Fruit fly (Drosophila melanogaster): ENCODE data around the gene alpha-Man-Ib.
A peak's percentile ranks its signal among the peaks of the same experiment; 100 is the strongest.

The alpha-Man-Ib gene

DNA sequence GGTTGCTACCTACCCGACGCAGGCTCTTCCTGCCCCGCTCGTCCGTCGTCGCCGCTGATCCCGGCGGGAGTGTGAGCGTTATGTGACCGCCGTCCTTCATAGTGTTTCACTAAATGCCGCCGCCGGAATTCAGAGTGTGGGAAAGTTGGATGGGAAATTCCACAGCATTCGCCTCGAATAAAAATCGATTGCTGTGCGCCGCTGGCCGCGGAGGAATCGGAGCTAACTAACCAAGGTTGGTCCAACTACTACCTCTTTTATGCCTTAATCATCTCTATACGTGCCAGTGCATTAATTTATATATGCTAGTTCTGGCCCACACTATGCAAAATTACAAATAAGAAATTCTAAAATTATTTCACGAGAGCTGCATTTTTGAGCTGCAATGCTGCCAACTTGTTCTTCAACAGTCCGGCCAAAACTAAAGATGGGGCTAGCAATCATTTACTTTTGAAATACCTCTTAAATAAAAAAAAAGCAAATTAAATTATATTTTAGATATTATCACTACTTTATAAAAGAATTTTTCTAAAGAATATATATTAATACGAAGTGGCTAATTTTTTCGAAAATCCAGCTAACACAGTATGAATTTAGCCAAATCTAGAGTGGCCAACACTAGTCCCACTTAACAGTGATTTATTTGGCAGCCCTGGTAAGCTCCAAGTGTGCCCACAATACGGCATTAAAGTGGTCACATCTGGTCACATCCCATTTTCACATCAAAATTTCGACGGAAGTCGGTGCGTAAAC lies at the start of gene alpha-Man-Ib, which contains the start of gene Pdhb:
Gene alpha-Man-Ib (minus strand): TSS at position 425 of the 753 bp plus-strand sequence.
Gene Pdhb (plus strand): TSS at position 674 of the 753 bp plus-strand sequence.
- TF ChIP-seq gl (tag; optimal IDR thresholded peaks at IDR 0.05) (no peak), CG8301 (tag; optimal IDR thresholded peaks at IDR 0.05) (no peak), Pif1A (GFP tag; optimal IDR thresholded peaks at IDR 0.05) (no peak), CG34367 (tag; optimal IDR thresholded peaks at IDR 0.05) (no peak), Pif1B (GFP tag; optimal IDR thresholded peaks at IDR 0.05) (no peak), CG10348 (GFP tag; IDR thresholded peaks at IDR 0.05) (peak; percentile 47; the same call in 1 of the 2 replicates), CG12605 (GFP tag; IDR thresholded peaks at IDR 0.05) (peak; percentile 13; the same call in 1 of the 2 replicates), rn (GFP tag; IDR thresholded peaks at IDR 0.05) (peak; percentile 61), CG14655 (GFP tag; optimal IDR thresholded peaks at IDR 0.05) (no peak), CG8159 (tag; optimal IDR thresholded peaks at IDR 0.05) (no peak), Ets98B (GFP tag; IDR thresholded peaks at IDR 0.05) (peak; percentile 29; the same call in 1 of the 2 replicates), EcR (GFP tag; optimal IDR thresholded peaks at IDR 0.05) (no peak), CG15710 (tag; optimal IDR thresholded peaks at IDR 0.05) (peak; percentile 69), Snoo (tag; optimal IDR thresholded peaks at IDR 0.05) (peak; percentile 55), CG4496 (GFP tag; IDR thresholded peaks at IDR 0.05) (0 out of 3 replicates have a peak, but pooled peaks have one; percentile 62), D1 (tag; optimal IDR thresholded peaks at IDR 0.05) (no peak), CG17806 (tag; optimal IDR thresholded peaks at IDR 0.05) (peak; percentile 55), CG32121 (GFP tag; IDR thresholded peaks at IDR 0.05) (no peak; the same call in 1 of the 2 replicates), CG9948 (tag; optimal IDR thresholded peaks at IDR 0.05) (no peak), fd96Ca (GFP tag; IDR thresholded peaks at IDR 0.05) (no peak; the same call in 1 of the 3 replicates), CG13204 (GFP tag; optimal IDR thresholded peaks at IDR 0.05) (no peak)

DNA sequence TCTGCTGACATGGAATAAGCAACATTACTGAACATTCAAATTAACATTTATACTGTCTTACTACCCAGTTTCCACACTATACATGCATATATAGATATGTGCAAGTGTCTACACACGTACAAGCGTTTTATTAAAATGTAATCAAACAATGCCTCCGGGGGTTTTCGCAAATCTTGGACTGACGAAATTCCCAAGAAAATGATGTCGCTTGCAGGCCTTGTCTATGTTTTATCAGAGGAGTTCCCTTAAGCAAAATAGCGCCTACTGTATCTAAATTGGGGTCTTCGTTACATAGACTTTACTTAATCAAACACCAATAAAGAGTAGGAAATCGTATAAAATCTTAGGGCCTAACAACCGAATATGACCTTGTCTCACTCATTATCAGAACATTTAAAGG lies 47.0 kb upstream of the alpha-Man-Ib start:
- TF ChIP-seq gl (tag; optimal IDR thresholded peaks at IDR 0.05) (no peak), Pif1B (GFP tag; optimal IDR thresholded peaks at IDR 0.05) (no peak), rn (GFP tag; IDR thresholded peaks at IDR 0.05) (no peak), Pif1A (GFP tag; optimal IDR thresholded peaks at IDR 0.05) (no peak), Ets98B (GFP tag; IDR thresholded peaks at IDR 0.05) (no peak), CG8159 (tag; optimal IDR thresholded peaks at IDR 0.05) (no peak), CG17806 (tag; optimal IDR thresholded peaks at IDR 0.05) (no peak), D1 (tag; optimal IDR thresholded peaks at IDR 0.05) (no peak), CG12605 (GFP tag; IDR thresholded peaks at IDR 0.05) (no peak), CG9948 (tag; optimal IDR thresholded peaks at IDR 0.05) (no peak), CG32121 (GFP tag; IDR thresholded peaks at IDR 0.05) (no peak), CG4496 (GFP tag; IDR thresholded peaks at IDR 0.05) (no peak), CG34367 (tag; optimal IDR thresholded peaks at IDR 0.05) (no peak), Snoo (tag; optimal IDR thresholded peaks at IDR 0.05) (no peak), EcR (GFP tag; optimal IDR thresholded peaks at IDR 0.05) (no peak)

DNA sequence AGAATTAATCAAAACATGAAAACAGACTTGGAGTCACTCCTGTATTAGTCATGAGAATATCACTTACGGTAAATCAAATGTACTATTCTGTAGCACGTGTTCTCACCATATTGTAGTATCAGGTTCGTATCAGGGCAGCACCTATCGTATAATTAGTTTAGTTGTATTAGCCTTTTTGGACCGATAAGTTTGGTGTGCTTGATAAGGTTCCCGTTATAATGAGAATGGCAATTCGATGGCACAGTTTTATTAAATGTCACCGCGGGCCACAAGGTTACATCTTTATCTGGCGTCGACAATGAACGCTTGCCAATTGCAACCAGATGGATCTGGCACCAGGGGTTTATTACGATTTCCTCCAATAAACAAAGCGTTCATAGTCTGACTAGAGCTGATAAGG lies 46.1 kb upstream of the alpha-Man-Ib start:
- TF ChIP-seq CG34367 (tag; optimal IDR thresholded peaks at IDR 0.05) (no peak), CG14655 (GFP tag; optimal IDR thresholded peaks at IDR 0.05) (no peak), CG12605 (GFP tag; IDR thresholded peaks at IDR 0.05) (no peak), Pif1B (GFP tag; optimal IDR thresholded peaks at IDR 0.05) (no peak), CG8301 (tag; optimal IDR thresholded peaks at IDR 0.05) (no peak), Pif1A (GFP tag; optimal IDR thresholded peaks at IDR 0.05) (no peak), CG4496 (GFP tag; IDR thresholded peaks at IDR 0.05) (no peak), Ets98B (GFP tag; IDR thresholded peaks at IDR 0.05) (no peak), CG10348 (GFP tag; IDR thresholded peaks at IDR 0.05) (no peak), rn (GFP tag; IDR thresholded peaks at IDR 0.05) (no peak), CG17806 (tag; optimal IDR thresholded peaks at IDR 0.05) (no peak), CG13204 (GFP tag; optimal IDR thresholded peaks at IDR 0.05) (no peak), gl (tag; optimal IDR thresholded peaks at IDR 0.05) (no peak)

DNA sequence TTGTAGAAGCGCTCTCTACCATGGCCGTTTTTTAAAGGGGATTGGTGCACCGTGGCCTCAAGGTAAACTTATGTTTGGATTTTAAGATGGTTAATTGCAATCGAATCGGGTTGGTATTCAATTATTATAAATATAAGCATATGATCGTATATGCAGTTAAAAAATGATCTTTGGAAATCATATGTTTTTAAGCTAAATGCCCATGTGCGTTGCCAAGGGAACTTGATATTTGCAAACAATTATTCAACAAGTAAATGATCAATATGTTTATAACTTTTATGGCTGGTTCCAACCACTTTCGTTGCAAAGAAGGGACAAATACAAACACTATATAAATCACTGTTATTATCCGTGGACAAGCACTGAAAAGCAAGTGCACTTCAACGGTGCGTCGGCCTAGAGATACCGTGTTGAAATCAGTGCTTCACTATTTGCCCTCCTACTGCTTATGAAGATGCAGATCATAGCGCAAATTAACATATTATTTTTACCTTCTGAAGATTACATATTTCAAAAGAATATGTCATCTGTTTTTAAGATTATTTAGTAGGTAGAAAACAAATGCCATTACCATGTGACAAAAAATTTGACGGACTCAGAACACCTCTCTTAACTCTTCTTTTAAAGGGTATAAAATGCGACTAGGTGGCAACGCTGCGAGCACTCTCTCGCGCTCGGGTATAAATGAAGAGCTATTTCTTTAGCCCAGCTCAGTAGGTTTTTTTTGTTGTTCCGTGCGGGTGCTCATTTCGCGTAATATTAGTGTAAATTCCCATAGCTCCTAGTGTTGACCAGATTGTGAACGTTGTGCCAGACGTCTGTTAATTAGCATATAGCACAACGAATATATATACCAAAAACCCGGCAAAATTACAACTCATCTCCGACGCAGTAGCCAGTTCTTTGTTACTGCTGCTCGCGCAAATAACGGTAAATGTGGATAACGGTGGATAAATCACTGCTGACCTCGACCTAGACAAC lies 45.1 kb upstream of the alpha-Man-Ib start, which contains the start of gene rdog:
Gene rdog (plus strand): TSS at position 705 of the 981 bp plus-strand sequence.
- peak; percentile 82 for TF ChIP-seq Snoo (tag; optimal IDR thresholded peaks at IDR 0.05)
- TF ChIP-seq CG32121 (GFP tag; IDR thresholded peaks at IDR 0.05) = no peak
- TF ChIP-seq CG14655 (GFP tag; optimal IDR thresholded peaks at IDR 0.05) = no peak
- TF ChIP-seq Pif1A (GFP tag; optimal IDR thresholded peaks at IDR 0.05) = no peak
- no peak for TF ChIP-seq CG12605 (GFP tag; IDR thresholded peaks at IDR 0.05)
- TF ChIP-seq CG13204 (GFP tag; optimal IDR thresholded peaks at IDR 0.05) = no peak
- TF ChIP-seq CG4496 (GFP tag; IDR thresholded peaks at IDR 0.05) = peak; percentile 59
- peak; percentile 71 for TF ChIP-seq CG17806 (tag; optimal IDR thresholded peaks at IDR 0.05)
- TF ChIP-seq rn (GFP tag; IDR thresholded peaks at IDR 0.05) = no peak
- peak; percentile 18 for TF ChIP-seq gl (tag; optimal IDR thresholded peaks at IDR 0.05)
- TF ChIP-seq Pif1B (GFP tag; optimal IDR thresholded peaks at IDR 0.05) = peak; percentile 60
- peak; percentile 26; the same call in 1 of the 3 replicates for TF ChIP-seq fd96Ca (GFP tag; IDR thresholded peaks at IDR 0.05)
- peak; percentile 77 for TF ChIP-seq CG15710 (tag; optimal IDR thresholded peaks at IDR 0.05)
- TF ChIP-seq CG8301 (tag; optimal IDR thresholded peaks at IDR 0.05) = peak; percentile 78
- peak; percentile 72 for TF ChIP-seq CG34367 (tag; optimal IDR thresholded peaks at IDR 0.05)
- peak; percentile 41 for TF ChIP-seq EcR (GFP tag; optimal IDR thresholded peaks at IDR 0.05)
- TF ChIP-seq CG9948 (tag; optimal IDR thresholded peaks at IDR 0.05) = peak; percentile 73
- TF ChIP-seq D1 (tag; optimal IDR thresholded peaks at IDR 0.05) = no peak
- peak; percentile 40 for TF ChIP-seq Ets98B (GFP tag; IDR thresholded peaks at IDR 0.05)
- peak; percentile 80 for TF ChIP-seq CG8159 (tag; optimal IDR thresholded peaks at IDR 0.05)
- 0 out of 2 replicates have a peak, but pooled peaks have one; percentile 33 for TF ChIP-seq CG10348 (GFP tag; IDR thresholded peaks at IDR 0.05)

Measured in whole organism, pupa.